Fruit fly (Drosophila melanogaster) whole organism, adult: ENCODE data around the gene Aos1.

Experiments used
- CG11617 ChIP-seq: fragments of 200-800 bp; sonication (Bioruptor generic); optimal IDR thresholded peaks from 2 replicates; lab custom pipeline; 2017; ENCODE audit warnings: mild to moderate bottlenecking, missing biosample characterization, missing genetic modification reagents, missing genetic modification characterization
- CG12768 ChIP-seq: fragments of 200-800 bp; sonication (Bioruptor generic); optimal IDR thresholded peaks from 2 replicates; lab custom pipeline; 2017; ENCODE audit warnings: missing biosample characterization, missing genetic modification characterization, mild to moderate bottlenecking, moderate library complexity, missing genetic modification reagents
- CG14711 ChIP-seq: fragments of 200-800 bp; sonication (Bioruptor generic); optimal IDR thresholded peaks from 2 replicates; lab custom pipeline; 2018; ENCODE audit warnings: missing biosample characterization, mild to moderate bottlenecking, missing genetic modification characterization, moderate library complexity
- CG1620 ChIP-seq: fragments of 200-800 bp; sonication (Bioruptor generic); optimal IDR thresholded peaks from 2 replicates; lab custom pipeline; 2016; ENCODE audit warnings: missing biosample characterization, missing genetic modification characterization
- CG33017 ChIP-seq: fragments of 200-800 bp; sonication (Bioruptor generic); optimal IDR thresholded peaks from 2 replicates; lab custom pipeline; 2018; ENCODE audit warnings: missing biosample characterization, mild to moderate bottlenecking, missing genetic modification characterization, moderate library complexity
- CG5204 ChIP-seq: fragments of 200-800 bp; sonication (Bioruptor generic); optimal IDR thresholded peaks from 2 replicates; lab custom pipeline; 2016; ENCODE audit warnings: missing biosample characterization, missing genetic modification characterization
- CG7045 ChIP-seq: fragments of 200-800 bp; sonication (Bioruptor generic); optimal IDR thresholded peaks from 2 replicates; lab custom pipeline; 2017; ENCODE audit warnings: missing biosample characterization, mild to moderate bottlenecking, missing genetic modification characterization
- CG7101 ChIP-seq: fragments of 200-800 bp; sonication (Bioruptor generic); optimal IDR thresholded peaks from 2 replicates; lab custom pipeline; 2018; ENCODE audit warnings: missing biosample characterization, mild to moderate bottlenecking, missing genetic modification characterization, moderate library complexity
- Clk ChIP-seq: fragments of 200-800 bp; sonication (Bioruptor generic); optimal IDR thresholded peaks from 2 replicates; lab custom pipeline; 2017; ENCODE audit warnings: missing biosample characterization, missing genetic modification characterization
- Crg-1 ChIP-seq: fragments of 200-800 bp; sonication (Bioruptor generic); optimal IDR thresholded peaks from 2 replicates; lab custom pipeline; 2016; ENCODE audit warnings: missing biosample characterization, missing genetic modification characterization
- Hr96 ChIP-seq: fragments of 200-800 bp; sonication (Bioruptor generic); optimal IDR thresholded peaks from 2 replicates; lab custom pipeline; 2016; ENCODE audit warnings: missing biosample characterization, missing genetic modification characterization
- Mnt ChIP-seq: fragments of 200-800 bp; sonication (Bioruptor generic); optimal IDR thresholded peaks from 2 replicates; lab custom pipeline; 2016; ENCODE audit warnings: missing biosample characterization, mild to moderate bottlenecking, missing genetic modification characterization
- bab1 ChIP-seq: fragments of 200-800 bp; sonication (Bioruptor generic); optimal IDR thresholded peaks from 3 replicates; lab custom pipeline; 2019; ENCODE audit warnings: missing biosample characterization, mild to moderate bottlenecking, missing genetic modification characterization, moderate library complexity
- cic ChIP-seq: fragments of 200-800 bp; sonication (Bioruptor generic); optimal IDR thresholded peaks from 2 replicates; lab custom pipeline; 2017; ENCODE audit warnings: missing biosample characterization, mild to moderate bottlenecking, missing genetic modification characterization, moderate library complexity
- cnc ChIP-seq, 2 experiments: fragments of >200 bp; optimal IDR thresholded peaks; 2 replicates each; lab custom pipeline; 2017
- kay ChIP-seq: fragments of 200-800 bp; sonication (Bioruptor generic); peaks from one replicate; lab custom pipeline; 2016; ENCODE audit warnings: missing biosample characterization, missing genetic modification characterization, borderline replicate concordance
- ovo ChIP-seq: fragments of 200-800 bp; sonication (Bioruptor generic); optimal IDR thresholded peaks from 2 replicates; lab custom pipeline; 2016; ENCODE audit warnings: missing biosample characterization, missing genetic modification characterization
- pad ChIP-seq: fragments of 200-800 bp; sonication (Bioruptor generic); optimal IDR thresholded peaks from 3 replicates; lab custom pipeline; 2017; ENCODE audit warnings: missing biosample characterization, missing genetic modification characterization, mild to moderate bottlenecking, moderate library complexity, missing genetic modification reagents
- tj ChIP-seq: fragments of 200-800 bp; sonication (Bioruptor generic); optimal IDR thresholded peaks from 3 replicates; lab custom pipeline; 2017; ENCODE audit warnings: missing biosample characterization, mild to moderate bottlenecking, missing genetic modification characterization, moderate library complexity
- toe ChIP-seq: fragments of 200-800 bp; sonication (Bioruptor generic); optimal IDR thresholded peaks from 2 replicates; lab custom pipeline; 2016; ENCODE audit warnings: missing biosample characterization, missing genetic modification characterization

Gene Aos1

DNA sequence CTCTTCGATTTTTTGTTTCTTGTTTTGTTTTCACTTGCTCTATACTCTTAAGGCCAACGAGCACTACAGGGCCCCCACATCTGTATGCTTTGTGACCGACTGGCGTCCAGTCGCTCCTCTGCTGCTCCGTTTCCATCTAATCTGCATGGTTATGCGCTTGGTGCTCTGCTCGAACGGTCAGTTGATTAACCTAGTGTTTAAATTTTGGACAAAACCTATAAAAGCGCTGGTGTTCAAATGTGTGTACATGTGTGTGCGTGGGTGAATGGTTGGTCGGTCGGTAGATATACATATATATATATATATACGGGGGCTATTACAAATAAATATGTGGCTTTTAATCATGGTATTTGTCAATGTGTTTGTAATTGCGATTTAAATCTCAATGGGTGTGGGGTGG lies 9.6 kb downstream of the Aos1 start:
- TF ChIP-seq pad (GFP tag; lab: Kevin White, UChicago) (no peak), CG12768 (GFP tag; lab: Kevin White, UChicago) (no peak), Clk (GFP tag; lab: Kevin White, UChicago) (no peak), CG33017 (tag; lab: Kevin White, UChicago) (no peak), Crg-1 (no peak), kay (GFP tag; lab: Kevin White, UChicago) (no peak), tj (GFP tag; lab: Kevin White, UChicago) (no peak), CG7101 (tag; lab: Kevin White, UChicago) (no peak), CG1620 (no peak), Hr96 (no peak), ovo (no peak), CG7045 (GFP tag; lab: Kevin White, UChicago) (no peak), CG11617 (no peak), toe (GFP tag; lab: Kevin White, UChicago) (no peak), CG14711 (tag; lab: Kevin White, UChicago) (no peak), cnc (optimal IDR thresholded peaks at IDR 0.05; lab: Kevin White, UChicago) (no peak)

DNA sequence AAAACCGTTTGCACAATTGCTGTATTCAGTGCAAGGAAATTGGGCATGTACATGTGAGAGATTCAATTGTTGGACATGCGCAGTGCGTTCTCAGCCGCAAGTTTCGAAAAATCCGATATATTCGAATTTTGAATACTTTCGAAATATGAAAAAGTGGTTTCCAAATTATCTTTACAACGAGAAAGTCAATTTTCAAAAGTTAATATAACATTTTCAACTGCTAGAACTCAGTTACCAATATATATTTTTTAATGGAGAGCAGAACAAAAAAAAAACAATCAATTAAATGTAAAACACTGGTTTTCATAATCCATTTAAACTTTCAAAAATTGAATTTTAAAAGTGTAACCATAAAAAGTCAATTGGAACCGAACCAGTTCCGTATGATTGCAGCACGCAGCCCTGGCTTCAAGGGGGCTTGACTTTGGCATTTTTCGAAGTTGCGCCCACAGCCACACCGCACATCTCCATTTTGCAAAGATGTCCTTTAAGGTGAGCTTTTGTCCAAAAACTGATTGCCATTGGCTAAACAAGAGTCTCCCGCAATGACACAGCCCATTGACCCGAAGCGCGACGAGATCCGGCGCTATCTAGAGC lies 11.1 kb downstream of the Aos1 start, which contains the start of the genes Scgbeta and CG17202:
Gene Scgbeta (minus strand): TSS at position 51 of the 597 bp plus-strand sequence.
Gene CG17202 (plus strand): TSS at position 390 of the 597 bp plus-strand sequence.
- TF ChIP-seq kay (GFP tag; lab: Kevin White, UChicago) (no peak), CG1620 (no peak), Mnt (GFP tag; lab: Kevin White, UChicago) (no peak), CG7101 (tag; lab: Kevin White, UChicago) (peak; percentile 18), CG12768 (GFP tag; lab: Kevin White, UChicago) (peak; percentile 35), CG11617 (peak; percentile 13), cic (GFP tag; lab: Kevin White, UChicago) (peak; percentile 22), Crg-1 (no peak), pad (GFP tag; lab: Kevin White, UChicago) (no peak), bab1 (peak; percentile 10), ovo (no peak)

dm6 chr3R:12413274-12413958 lies 20.2 kb downstream of the Aos1 start, which contains the start of the genes Dip-C and pps:
Gene Dip-C, minus strand, starts transcription at chr3R:12413759.
Gene pps, plus strand, starts transcription at chr3R:12413828.
- peak; percentile 11 for TF ChIP-seq CG11617
- peak; percentile 14 for TF ChIP-seq bab1
- no peak for TF ChIP-seq CG12768 (GFP tag; lab: Kevin White, UChicago)
- TF ChIP-seq CG33017 (tag; lab: Kevin White, UChicago), result peak; percentile 27
- TF ChIP-seq Mnt (GFP tag; lab: Kevin White, UChicago), result peak; percentile 10

dm6 chr3R:12411449-12411848 lies 22.2 kb downstream of the Aos1 start:
- TF ChIP-seq bab1, result no peak
- no peak for TF ChIP-seq CG1620
- TF ChIP-seq CG12768 (GFP tag; lab: Kevin White, UChicago), result no peak
- TF ChIP-seq Clk (GFP tag; lab: Kevin White, UChicago), result no peak
- TF ChIP-seq CG33017 (tag; lab: Kevin White, UChicago), result no peak
- TF ChIP-seq CG5204 (GFP tag; lab: Kevin White, UChicago), result no peak
- no peak for TF ChIP-seq CG11617
- no peak for TF ChIP-seq kay (GFP tag; lab: Kevin White, UChicago)
- TF ChIP-seq CG7045 (GFP tag; lab: Kevin White, UChicago), result no peak
- TF ChIP-seq CG7101 (tag; lab: Kevin White, UChicago), result no peak
- no peak for TF ChIP-seq toe (GFP tag; lab: Kevin White, UChicago)
- TF ChIP-seq pad (GFP tag; lab: Kevin White, UChicago), result no peak
- TF ChIP-seq cnc (optimal IDR thresholded peaks at IDR 0.05; lab: Kevin White, UChicago), result no peak
- TF ChIP-seq tj (GFP tag; lab: Kevin White, UChicago), result no peak
- TF ChIP-seq cic (GFP tag; lab: Kevin White, UChicago), result no peak
- no peak for TF ChIP-seq ovo
- no peak for TF ChIP-seq Mnt (GFP tag; lab: Kevin White, UChicago)

DNA sequence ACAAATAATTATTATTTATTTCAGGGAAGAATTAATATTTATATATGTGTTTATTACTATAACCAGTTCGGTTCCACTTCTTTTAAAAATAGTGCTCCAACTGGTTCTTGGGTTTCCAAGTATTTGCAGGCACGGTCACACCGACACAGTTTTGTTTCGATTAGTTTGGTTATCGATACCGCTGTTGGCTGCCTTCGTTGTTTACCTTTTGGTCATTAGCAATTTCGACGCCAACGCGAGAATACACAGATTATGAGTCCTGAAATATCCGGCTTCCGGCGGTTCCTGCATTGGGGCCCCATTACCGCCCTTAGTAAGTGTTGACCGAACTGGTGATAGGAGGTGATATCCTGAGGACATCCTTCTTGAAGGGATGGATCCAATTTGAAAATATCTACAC lies 25.5 kb downstream of the Aos1 start, which contains the start of gene CG5196:
Gene CG5196 (plus strand): TSS at position 157 of the 400 bp plus-strand sequence.
- no peak for TF ChIP-seq CG5204 (GFP tag; lab: Kevin White, UChicago)
- TF ChIP-seq pad (GFP tag; lab: Kevin White, UChicago), result no peak
- TF ChIP-seq cnc (optimal IDR thresholded peaks at IDR 0.05; lab: Kevin White, UChicago), result no peak
- peak; percentile 50 for TF ChIP-seq Mnt (GFP tag; lab: Kevin White, UChicago)
- peak; percentile 2 for TF ChIP-seq cic (GFP tag; lab: Kevin White, UChicago)
- TF ChIP-seq bab1, result peak; percentile 60
- TF ChIP-seq CG11617, result peak; percentile 8
- no peak for TF ChIP-seq Crg-1
- no peak for TF ChIP-seq kay (GFP tag; lab: Kevin White, UChicago)
- no peak for TF ChIP-seq CG12768 (GFP tag; lab: Kevin White, UChicago)
- peak; percentile 20 for TF ChIP-seq CG1620
- TF ChIP-seq tj (GFP tag; lab: Kevin White, UChicago), result no peak
- no peak for TF ChIP-seq Clk (GFP tag; lab: Kevin White, UChicago)
- no peak for TF ChIP-seq toe (GFP tag; lab: Kevin White, UChicago)
- peak; percentile 35 for TF ChIP-seq CG7101 (tag; lab: Kevin White, UChicago)
- no peak for TF ChIP-seq CG33017 (tag; lab: Kevin White, UChicago)
- TF ChIP-seq CG14711 (tag; lab: Kevin White, UChicago), result peak; percentile 2
- no peak for TF ChIP-seq Hr96
- no peak for TF ChIP-seq CG7045 (GFP tag; lab: Kevin White, UChicago)
